Fruit fly (Drosophila melanogaster): ENCODE measurements around the gene Mrp4.

DNA sequence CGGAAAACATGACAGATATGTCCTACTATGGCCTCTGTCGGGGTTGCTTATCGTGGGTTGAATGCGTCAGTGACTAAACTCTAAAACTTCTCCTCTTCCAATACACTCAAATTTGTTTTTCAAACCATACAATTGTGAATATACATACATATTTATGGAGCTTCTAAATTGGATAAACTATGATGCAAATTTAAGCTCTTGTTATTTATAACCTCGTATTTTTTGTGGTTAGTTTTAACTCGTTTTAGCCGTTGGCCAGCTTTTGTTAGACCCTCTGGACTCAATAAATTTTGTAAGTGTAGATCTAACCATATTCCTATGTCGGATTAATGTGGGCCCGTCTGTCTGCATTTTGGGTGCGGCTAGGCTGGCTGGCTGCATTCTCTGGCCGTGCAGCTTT is 48.3 kb downstream of the Mrp4 start:
- TF ChIP-seq Snoo (tag; optimal IDR thresholded peaks at IDR 0.05) = no peak
- 0 out of 2 replicates have a peak, but pooled peaks have one; percentile 41 for TF ChIP-seq CG12605 (GFP tag; IDR thresholded peaks at IDR 0.05)
- peak; percentile 15 for TF ChIP-seq CG15710 (tag; optimal IDR thresholded peaks at IDR 0.05)
- peak; percentile 30 for TF ChIP-seq CG8159 (tag; optimal IDR thresholded peaks at IDR 0.05)
- no peak for TF ChIP-seq EcR (GFP tag; optimal IDR thresholded peaks at IDR 0.05)
- no peak for TF ChIP-seq Pif1A (GFP tag; optimal IDR thresholded peaks at IDR 0.05)
- no peak for TF ChIP-seq Pif1B (GFP tag; optimal IDR thresholded peaks at IDR 0.05)
- TF ChIP-seq CG10348 (GFP tag; IDR thresholded peaks at IDR 0.05) = no peak
- TF ChIP-seq gl (tag; optimal IDR thresholded peaks at IDR 0.05) = peak; percentile 23
- TF ChIP-seq CG8301 (tag; optimal IDR thresholded peaks at IDR 0.05) = peak; percentile 76
